Worm (Caenorhabditis elegans) whole organism, midembryonic: ENCODE results near the gene K07F5.17.

Experiments used
- T22C8.4 ChIP-seq: fragments of 200-800 bp; sonication (Bioruptor generic); IDR thresholded peaks from 2 replicates; pipeline ENCODE4 v1.3.6; 2022; ENCODE audit warnings: missing genetic modification characterization, missing compliant biosample characterization
- cog-1 ChIP-seq: sonication (generic microtip); optimal IDR thresholded peaks from 2 replicates; lab custom pipeline; 2016; ENCODE audit warnings: missing genetic modification characterization, missing compliant biosample characterization
- klf-2 ChIP-seq: fragments of 200-800 bp; sonication (Bioruptor generic); conservative IDR thresholded peaks from 2 replicates; pipeline ENCODE4 v1.3.6; 2022; ENCODE audit warnings: missing genetic modification reagents, missing genetic modification characterization, missing compliant biosample characterization
- ztf-29 ChIP-seq: fragments of 200-800 bp; sonication (Bioruptor generic); IDR thresholded peaks from 2 replicates; pipeline ENCODE4 v1.3.6; 2022; ENCODE audit warnings: missing genetic modification reagents, missing genetic modification characterization, missing compliant biosample characterization

- TF ChIP-seq T22C8.4 (GFP tag; lab: Robert Waterston, UW) (no peak), ztf-29 (no peak), cog-1 (tag; lab: Kevin White, UChicago) (no peak), klf-2 (no peak)
These were observed 4.4 kb downstream of the K07F5.17 start, which contains the start of gene K07F5.6 for ce11 chrIV:9846574-9846973.
